Worm (Caenorhabditis elegans): ENCODE measurements around the gene F37C12.14.

Gene F37C12.14

DNA sequence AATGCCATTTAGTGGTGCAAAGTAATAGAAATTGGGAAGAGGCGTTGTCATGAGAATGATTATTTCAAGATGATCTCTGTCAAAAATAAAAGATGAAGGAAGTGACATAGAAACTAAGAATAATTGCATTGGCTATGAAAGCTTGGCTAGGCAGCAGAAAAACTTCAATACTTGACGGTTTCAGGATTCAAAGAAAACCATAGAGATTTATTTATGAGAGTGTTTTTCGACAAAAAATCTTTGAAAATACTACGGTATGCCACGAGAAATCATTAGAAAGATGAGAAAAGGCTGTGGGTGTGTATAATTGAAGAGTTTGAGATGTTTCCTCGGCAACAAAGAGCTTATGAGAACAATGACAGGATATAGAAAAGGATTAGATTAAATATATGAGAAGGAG, at the start of gene F37C12.14:
TSS of gene F37C12.14 (minus strand) at position 101 of the 400 bp plus-strand sequence.
- no peak for TF ChIP-seq ets-7 (tag; optimal IDR thresholded peaks at IDR 0.05)
- TF ChIP-seq hmg-4 (GFP tag; optimal IDR thresholded peaks at IDR 0.05), result no peak
- no peak for TF ChIP-seq sea-1 (GFP tag; conservative IDR thresholded peaks at IDR 0.05)
- no peak for TF ChIP-seq hmbx-1 (tag; optimal IDR thresholded peaks at IDR 0.05)
- TF ChIP-seq ceh-36 (tag; optimal IDR thresholded peaks at IDR 0.05), result no peak
- TF ChIP-seq tbx-11 (GFP tag; IDR thresholded peaks at IDR 0.05), result no peak
- no peak for TF ChIP-seq ama-1 (optimal IDR thresholded peaks at IDR 0.05)
- no peak for TF ChIP-seq flt-1 (GFP tag; IDR thresholded peaks at IDR 0.05)
- TF ChIP-seq pes-1 (GFP tag; IDR thresholded peaks at IDR 0.05), result no peak
- TF ChIP-seq scrt-1 (GFP tag; IDR thresholded peaks at IDR 0.05), result no peak
- TF ChIP-seq tra-4 (tag; optimal IDR thresholded peaks at IDR 0.05), result no peak
- TF ChIP-seq ceh-13 (GFP tag; optimal IDR thresholded peaks at IDR 0.05), result no peak
- TF ChIP-seq B0310.2 (tag; optimal IDR thresholded peaks at IDR 0.05), result no peak
- no peak for TF ChIP-seq tbx-37 (GFP tag; conservative IDR thresholded peaks at IDR 0.05)
- no peak for TF ChIP-seq F13C5.2 (tag; optimal IDR thresholded peaks at IDR 0.05)
- no peak for TF ChIP-seq hnd-1 (tag; optimal IDR thresholded peaks at IDR 0.05)

- TF ChIP-seq ceh-13 (GFP tag; optimal IDR thresholded peaks at IDR 0.05) (no peak), hnd-1 (tag; optimal IDR thresholded peaks at IDR 0.05) (no peak), flt-1 (GFP tag; IDR thresholded peaks at IDR 0.05) (no peak), hmbx-1 (tag; optimal IDR thresholded peaks at IDR 0.05) (no peak), ets-7 (tag; optimal IDR thresholded peaks at IDR 0.05) (no peak), ceh-36 (tag; optimal IDR thresholded peaks at IDR 0.05) (no peak), tra-4 (tag; optimal IDR thresholded peaks at IDR 0.05) (no peak), tbx-11 (GFP tag; IDR thresholded peaks at IDR 0.05) (no peak), sea-1 (GFP tag; conservative IDR thresholded peaks at IDR 0.05) (no peak), scrt-1 (GFP tag; IDR thresholded peaks at IDR 0.05) (no peak), B0310.2 (tag; optimal IDR thresholded peaks at IDR 0.05) (no peak), ama-1 (optimal IDR thresholded peaks at IDR 0.05) (no peak), aly-1 (tag; optimal IDR thresholded peaks at IDR 0.05) (no peak), F13C5.2 (tag; optimal IDR thresholded peaks at IDR 0.05) (no peak)
Measured at ce11 chrIII:7234148-7234547, 48.8 kb upstream of the F37C12.14 start, which contains the start of gene ndus-8. Gene ndus-8 (minus strand): TSS chrIII:7234202.

ce11 chrIII:7232782-7233181, 47.4 kb upstream of the F37C12.14 start, which contains the start of gene adr-2:
Gene adr-2 (minus strand): TSS chrIII:7232882.
- TF ChIP-seq ceh-13 (GFP tag; optimal IDR thresholded peaks at IDR 0.05) (no peak), sea-1 (GFP tag; conservative IDR thresholded peaks at IDR 0.05) (no peak), ets-7 (tag; optimal IDR thresholded peaks at IDR 0.05) (no peak), aly-1 (tag; optimal IDR thresholded peaks at IDR 0.05) (no peak), tbx-11 (GFP tag; IDR thresholded peaks at IDR 0.05) (no peak), hmbx-1 (tag; optimal IDR thresholded peaks at IDR 0.05) (no peak), flt-1 (GFP tag; IDR thresholded peaks at IDR 0.05) (no peak), tbx-37 (GFP tag; conservative IDR thresholded peaks at IDR 0.05) (no peak), ceh-36 (tag; optimal IDR thresholded peaks at IDR 0.05) (no peak), pes-1 (GFP tag; IDR thresholded peaks at IDR 0.05) (no peak), scrt-1 (GFP tag; IDR thresholded peaks at IDR 0.05) (no peak), hmg-4 (GFP tag; optimal IDR thresholded peaks at IDR 0.05) (no peak), F13C5.2 (tag; optimal IDR thresholded peaks at IDR 0.05) (no peak), ama-1 (optimal IDR thresholded peaks at IDR 0.05) (no peak), B0310.2 (tag; optimal IDR thresholded peaks at IDR 0.05) (no peak), hnd-1 (tag; optimal IDR thresholded peaks at IDR 0.05) (no peak)

DNA sequence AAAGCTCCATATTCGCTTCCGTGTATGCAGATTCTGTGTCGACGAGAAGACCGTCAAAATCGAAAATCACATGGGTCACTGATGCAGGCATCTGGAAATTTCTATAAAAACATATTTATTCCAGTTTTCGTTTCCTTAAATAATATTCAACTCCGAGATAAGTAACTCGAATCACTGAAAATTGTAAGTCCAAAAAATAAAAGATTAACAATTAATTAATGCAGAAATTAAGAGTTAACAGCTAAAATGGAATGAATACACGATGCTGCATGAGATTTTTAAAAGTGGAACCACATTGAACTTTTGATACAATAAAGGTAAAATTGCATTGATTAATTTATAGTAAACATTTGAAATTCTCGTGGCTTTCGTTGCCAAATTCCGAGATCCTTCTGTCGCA, 45.5 kb upstream of the F37C12.14 start, which contains the start of gene R151.10:
TSS of gene R151.10 (minus strand) at position 101 of the 400 bp plus-strand sequence.
- TF ChIP-seq aly-1 (tag; optimal IDR thresholded peaks at IDR 0.05), result no peak

DNA sequence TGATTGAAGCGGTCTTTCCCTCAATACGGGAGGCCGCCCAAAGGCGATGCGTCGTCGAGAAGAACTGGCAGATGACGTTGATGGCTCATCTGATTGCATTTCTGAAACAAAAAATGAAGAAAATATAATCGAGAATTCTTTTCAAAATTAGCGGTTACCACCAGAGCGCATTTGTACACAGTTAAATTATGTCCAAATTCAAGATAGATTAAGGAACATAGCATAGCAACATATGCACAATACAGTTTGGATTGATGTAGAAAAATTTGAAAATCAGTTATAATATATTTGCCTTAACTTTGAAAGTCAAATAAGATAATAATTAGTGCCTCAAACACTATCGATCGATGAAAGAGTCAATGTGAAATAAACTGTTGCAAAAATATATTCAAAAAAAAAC, 44.3 kb upstream of the F37C12.14 start, which contains the start of gene R151.8:
TSS of gene R151.8 (minus strand) at position 101 of the 400 bp plus-strand sequence.
- no peak for TF ChIP-seq ets-7 (tag; optimal IDR thresholded peaks at IDR 0.05)

DNA sequence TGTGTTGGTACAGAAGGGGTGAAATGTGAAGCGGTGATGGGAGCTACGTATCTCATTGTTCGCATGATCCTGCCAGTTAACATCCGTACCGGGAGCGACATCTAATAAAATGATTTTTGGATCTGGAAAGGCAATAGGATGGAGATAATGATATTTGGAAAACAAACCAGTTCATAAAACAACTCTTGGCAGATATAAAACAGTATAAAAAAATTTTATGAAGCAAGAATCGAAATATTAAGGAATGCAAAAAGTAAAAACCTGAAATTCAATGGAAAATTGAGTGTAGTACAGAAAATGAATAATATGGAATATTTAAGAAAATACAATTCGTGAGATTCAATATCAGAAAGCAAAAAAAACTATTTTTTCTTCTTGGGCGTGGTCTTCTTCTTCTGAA, 41.2 kb upstream of the F37C12.14 start, which contains the start of gene hsp-75:
TSS of gene hsp-75 (minus strand) at position 101 of the 400 bp plus-strand sequence.
- TF ChIP-seq hmg-4 (GFP tag; optimal IDR thresholded peaks at IDR 0.05) (no peak), tbx-37 (GFP tag; conservative IDR thresholded peaks at IDR 0.05) (no peak), ets-7 (tag; optimal IDR thresholded peaks at IDR 0.05) (no peak), F13C5.2 (tag; optimal IDR thresholded peaks at IDR 0.05) (no peak), aly-1 (tag; optimal IDR thresholded peaks at IDR 0.05) (no peak), flt-1 (GFP tag; IDR thresholded peaks at IDR 0.05) (no peak), scrt-1 (GFP tag; IDR thresholded peaks at IDR 0.05) (no peak)

DNA sequence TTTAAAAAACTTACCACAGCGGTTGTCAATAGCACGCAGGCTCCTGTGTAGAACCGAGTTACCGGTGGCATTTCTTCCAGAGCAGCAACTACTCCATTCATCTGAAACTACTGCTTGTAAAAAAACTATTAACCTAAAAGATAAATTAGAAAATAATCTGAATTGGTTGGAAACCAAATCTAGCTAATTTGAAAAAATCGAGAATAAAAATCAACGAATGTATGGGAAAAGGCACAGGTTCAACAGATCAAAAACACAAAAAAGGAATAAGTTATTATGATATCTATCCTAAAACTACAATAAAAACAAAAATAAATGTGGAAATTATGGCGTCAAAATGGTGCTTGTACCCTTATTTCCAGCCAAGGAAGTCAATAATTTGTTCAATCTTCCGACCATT, 37.7 kb upstream of the F37C12.14 start, which contains the start of gene der-2:
TSS of gene der-2 (minus strand) at position 101 of the 400 bp plus-strand sequence.
- TF ChIP-seq ceh-36 (tag; optimal IDR thresholded peaks at IDR 0.05) (no peak), tbx-37 (GFP tag; conservative IDR thresholded peaks at IDR 0.05) (no peak), tbx-11 (GFP tag; IDR thresholded peaks at IDR 0.05) (no peak), ets-7 (tag; optimal IDR thresholded peaks at IDR 0.05) (no peak), aly-1 (tag; optimal IDR thresholded peaks at IDR 0.05) (no peak), tra-4 (tag; optimal IDR thresholded peaks at IDR 0.05) (no peak), scrt-1 (GFP tag; IDR thresholded peaks at IDR 0.05) (no peak)

ce11 chrIII:7221103-7221502, 35.7 kb upstream of the F37C12.14 start:
- TF ChIP-seq tbx-11 (GFP tag; IDR thresholded peaks at IDR 0.05) (no peak), hmbx-1 (tag; optimal IDR thresholded peaks at IDR 0.05) (no peak), flt-1 (GFP tag; IDR thresholded peaks at IDR 0.05) (no peak), tra-4 (tag; optimal IDR thresholded peaks at IDR 0.05) (no peak), scrt-1 (GFP tag; IDR thresholded peaks at IDR 0.05) (no peak), ceh-13 (GFP tag; optimal IDR thresholded peaks at IDR 0.05) (no peak), sea-1 (GFP tag; conservative IDR thresholded peaks at IDR 0.05) (no peak), hnd-1 (tag; optimal IDR thresholded peaks at IDR 0.05) (no peak), F13C5.2 (tag; optimal IDR thresholded peaks at IDR 0.05) (no peak), ets-7 (tag; optimal IDR thresholded peaks at IDR 0.05) (no peak), tbx-37 (GFP tag; conservative IDR thresholded peaks at IDR 0.05) (no peak), pes-1 (GFP tag; IDR thresholded peaks at IDR 0.05) (no peak), hmg-4 (GFP tag; optimal IDR thresholded peaks at IDR 0.05) (no peak), B0310.2 (tag; optimal IDR thresholded peaks at IDR 0.05) (no peak), ama-1 (optimal IDR thresholded peaks at IDR 0.05) (no peak)

Data from whole organism, early embryonic.